Fruit fly (Drosophila melanogaster): Measurements from ENCODE around the gene HLH4C.

dm6 chrX:4604553-4604952, 42.7 kb downstream of the HLH4C start:
- no peak for TF ChIP-seq dsf (GFP tag; optimal IDR thresholded peaks at IDR 0.05; ENCODE audit: borderline replicate concordance)
- no peak for TF ChIP-seq sv (GFP tag; optimal IDR thresholded peaks at IDR 0.05)
- no peak for TF ChIP-seq OdsH (GFP tag; optimal IDR thresholded peaks at IDR 0.05)
- no peak for TF ChIP-seq Hr83 (GFP tag; optimal IDR thresholded peaks at IDR 0.05; ENCODE audit: poor library complexity, severe bottlenecking)
- no peak for TF ChIP-seq fru (GFP tag; optimal IDR thresholded peaks at IDR 0.05)
- TF ChIP-seq pan (optimal IDR thresholded peaks at IDR 0.05): no peak
- TF ChIP-seq psq (GFP tag; optimal IDR thresholded peaks at IDR 0.05): no peak
- no peak for TF ChIP-seq h (GFP tag; optimal IDR thresholded peaks at IDR 0.05)
- TF ChIP-seq br (GFP tag; optimal IDR thresholded peaks at IDR 0.05): no peak
- no peak for TF ChIP-seq dmrt93B (GFP tag; optimal IDR thresholded peaks at IDR 0.05)
- TF ChIP-seq usp (GFP tag; optimal IDR thresholded peaks at IDR 0.05): no peak
- TF ChIP-seq tai (GFP tag; optimal IDR thresholded peaks at IDR 0.05): no peak
- TF ChIP-seq Hr78 (GFP tag; optimal IDR thresholded peaks at IDR 0.05): no peak
